Fruit fly (Drosophila melanogaster): ENCODE measurements around the gene dod.
A peak's percentile ranks its signal among the peaks of the same experiment; 100 is the strongest.

dod gene

dm6 chrX:21338153-21338552, 7.0 kb upstream of the dod start:
- TF ChIP-seq Pif1A (GFP tag; optimal IDR thresholded peaks at IDR 0.05) (no peak), Pif1B (GFP tag; optimal IDR thresholded peaks at IDR 0.05) (no peak), CG8159 (tag; optimal IDR thresholded peaks at IDR 0.05) (no peak), D1 (tag; optimal IDR thresholded peaks at IDR 0.05) (no peak), Ets98B (GFP tag; IDR thresholded peaks at IDR 0.05) (no peak), CG8301 (tag; optimal IDR thresholded peaks at IDR 0.05) (no peak), Snoo (tag; optimal IDR thresholded peaks at IDR 0.05) (no peak), CG12605 (GFP tag; IDR thresholded peaks at IDR 0.05) (no peak), CG14655 (GFP tag; optimal IDR thresholded peaks at IDR 0.05) (no peak), EcR (GFP tag; optimal IDR thresholded peaks at IDR 0.05) (no peak)

DNA sequence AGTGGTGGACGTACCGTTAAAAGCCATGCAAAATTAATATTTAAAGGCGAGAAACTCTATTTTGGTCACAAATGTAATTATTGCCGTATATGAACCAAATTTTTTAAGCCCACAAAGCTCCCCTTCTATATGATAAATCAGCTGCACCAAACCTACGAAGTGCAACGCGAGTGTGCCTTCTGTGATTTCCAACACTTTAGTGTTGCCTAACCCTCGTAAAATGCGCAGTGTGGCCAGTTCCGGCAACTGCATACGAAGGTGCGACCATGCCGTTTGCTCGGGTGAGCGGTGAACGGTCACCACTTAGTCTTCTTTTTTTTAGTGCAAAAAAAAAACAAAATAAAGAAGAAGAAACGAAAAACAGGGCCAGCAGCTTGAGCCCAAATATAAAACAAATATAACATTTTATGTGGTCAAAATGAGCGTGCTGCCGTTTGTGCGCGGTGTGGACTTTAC, 5.7 kb upstream of the dod start, which contains the start of the genes tty and fliI:
Gene tty (minus strand): TSS at position 201 of the 456 bp plus-strand sequence.
Gene fliI (plus strand): TSS at position 266 of the 456 bp plus-strand sequence.
- peak; percentile 74 for TF ChIP-seq Snoo (tag; optimal IDR thresholded peaks at IDR 0.05)
- peak; percentile 87 for TF ChIP-seq Pif1B (GFP tag; optimal IDR thresholded peaks at IDR 0.05)
- TF ChIP-seq EcR (GFP tag; optimal IDR thresholded peaks at IDR 0.05) = peak; percentile 53
- TF ChIP-seq Pif1A (GFP tag; optimal IDR thresholded peaks at IDR 0.05) = peak; percentile 91
- peak; percentile 92 for TF ChIP-seq CG13204 (GFP tag; optimal IDR thresholded peaks at IDR 0.05)
- peak; percentile 96 for TF ChIP-seq gl (tag; optimal IDR thresholded peaks at IDR 0.05)
- peak; percentile 94 for TF ChIP-seq CG12605 (GFP tag; IDR thresholded peaks at IDR 0.05)
- TF ChIP-seq CG4496 (GFP tag; IDR thresholded peaks at IDR 0.05) = peak; percentile 97
- peak; percentile 94 for TF ChIP-seq Ets98B (GFP tag; IDR thresholded peaks at IDR 0.05)
- TF ChIP-seq CG17806 (tag; optimal IDR thresholded peaks at IDR 0.05) = peak; percentile 80
- peak; percentile 97 for TF ChIP-seq fd96Ca (GFP tag; IDR thresholded peaks at IDR 0.05)
- TF ChIP-seq CG32121 (GFP tag; IDR thresholded peaks at IDR 0.05) = peak; percentile 94
- no peak for TF ChIP-seq D1 (tag; optimal IDR thresholded peaks at IDR 0.05)
- TF ChIP-seq rn (GFP tag; IDR thresholded peaks at IDR 0.05) = peak; percentile 87
- peak; percentile 83 for TF ChIP-seq CG8301 (tag; optimal IDR thresholded peaks at IDR 0.05)
- TF ChIP-seq CG9948 (tag; optimal IDR thresholded peaks at IDR 0.05) = peak; percentile 73
- TF ChIP-seq CG10348 (GFP tag; IDR thresholded peaks at IDR 0.05) = peak; percentile 81; the same call in 1 of the 2 replicates
- peak; percentile 87 for TF ChIP-seq CG15710 (tag; optimal IDR thresholded peaks at IDR 0.05)
- peak; percentile 89 for TF ChIP-seq CG14655 (GFP tag; optimal IDR thresholded peaks at IDR 0.05)
- peak; percentile 85 for TF ChIP-seq CG8159 (tag; optimal IDR thresholded peaks at IDR 0.05)
- TF ChIP-seq CG34367 (tag; optimal IDR thresholded peaks at IDR 0.05) = peak; percentile 91

DNA sequence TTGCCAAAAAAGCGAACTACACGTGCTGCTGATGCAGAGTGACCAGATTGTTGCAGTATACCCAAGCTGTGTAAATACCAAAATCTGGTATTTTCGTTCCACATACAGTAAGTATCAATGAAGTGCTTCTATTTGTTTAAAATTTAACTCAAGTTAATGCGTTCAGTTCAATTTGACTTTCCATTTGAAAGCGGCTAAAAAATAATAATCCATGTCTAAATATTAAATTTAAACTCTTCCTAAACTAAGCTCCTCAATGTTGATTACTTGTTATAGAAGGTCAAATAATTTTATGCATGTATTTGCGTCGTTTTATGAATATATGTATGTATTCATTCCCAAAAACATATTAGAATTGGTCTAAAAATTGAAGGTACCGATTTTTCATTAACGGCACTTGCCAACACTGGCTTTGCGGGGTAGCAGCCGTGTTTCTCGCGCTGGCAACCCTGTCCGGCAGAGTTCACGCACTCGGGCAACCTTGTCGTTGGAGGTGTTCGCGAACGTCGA, 4.7 kb downstream of the dod start, which contains the start of the genes peng and sol:
Gene peng (minus strand): TSS at position 44 of the 510 bp plus-strand sequence.
Gene sol (plus strand): TSS at position 481 of the 510 bp plus-strand sequence.
- peak; percentile 63 for TF ChIP-seq CG34367 (tag; optimal IDR thresholded peaks at IDR 0.05)
- TF ChIP-seq gl (tag; optimal IDR thresholded peaks at IDR 0.05) = no peak
- peak; percentile 54 for TF ChIP-seq CG17806 (tag; optimal IDR thresholded peaks at IDR 0.05)
- TF ChIP-seq Snoo (tag; optimal IDR thresholded peaks at IDR 0.05) = peak; percentile 70
- TF ChIP-seq fd96Ca (GFP tag; IDR thresholded peaks at IDR 0.05) = peak; percentile 45; the same call in 2 of the 3 replicates
- peak; percentile 57 for TF ChIP-seq CG8301 (tag; optimal IDR thresholded peaks at IDR 0.05)
- peak; percentile 62 for TF ChIP-seq CG15710 (tag; optimal IDR thresholded peaks at IDR 0.05)
- peak; percentile 68 for TF ChIP-seq CG8159 (tag; optimal IDR thresholded peaks at IDR 0.05)
- no peak; the same call in 1 of the 2 replicates for TF ChIP-seq CG32121 (GFP tag; IDR thresholded peaks at IDR 0.05)
- TF ChIP-seq Ets98B (GFP tag; IDR thresholded peaks at IDR 0.05) = peak; percentile 23; the same call in 1 of the 2 replicates
- peak; percentile 55 for TF ChIP-seq Pif1B (GFP tag; optimal IDR thresholded peaks at IDR 0.05)
- TF ChIP-seq CG10348 (GFP tag; IDR thresholded peaks at IDR 0.05) = 0 out of 2 replicates have a peak, but pooled peaks have one; percentile 13
- no peak for TF ChIP-seq CG14655 (GFP tag; optimal IDR thresholded peaks at IDR 0.05)
- no peak for TF ChIP-seq CG12605 (GFP tag; IDR thresholded peaks at IDR 0.05)
- no peak for TF ChIP-seq D1 (tag; optimal IDR thresholded peaks at IDR 0.05)
- peak; percentile 30 for TF ChIP-seq EcR (GFP tag; optimal IDR thresholded peaks at IDR 0.05)
- no peak for TF ChIP-seq CG13204 (GFP tag; optimal IDR thresholded peaks at IDR 0.05)
- peak; percentile 65; the same call in 2 of the 3 replicates for TF ChIP-seq CG4496 (GFP tag; IDR thresholded peaks at IDR 0.05)
- no peak for TF ChIP-seq rn (GFP tag; IDR thresholded peaks at IDR 0.05)
- TF ChIP-seq Pif1A (GFP tag; optimal IDR thresholded peaks at IDR 0.05) = no peak
- peak; percentile 54 for TF ChIP-seq CG9948 (tag; optimal IDR thresholded peaks at IDR 0.05)

- TF ChIP-seq Snoo (tag; optimal IDR thresholded peaks at IDR 0.05) (no peak), CG12605 (GFP tag; IDR thresholded peaks at IDR 0.05) (no peak), CG15710 (tag; optimal IDR thresholded peaks at IDR 0.05) (no peak), CG4496 (GFP tag; IDR thresholded peaks at IDR 0.05) (no peak), rn (GFP tag; IDR thresholded peaks at IDR 0.05) (no peak), EcR (GFP tag; optimal IDR thresholded peaks at IDR 0.05) (no peak), gl (tag; optimal IDR thresholded peaks at IDR 0.05) (no peak), CG13204 (GFP tag; optimal IDR thresholded peaks at IDR 0.05) (no peak), CG8159 (tag; optimal IDR thresholded peaks at IDR 0.05) (no peak), CG10348 (GFP tag; IDR thresholded peaks at IDR 0.05) (no peak), Pif1A (GFP tag; optimal IDR thresholded peaks at IDR 0.05) (no peak), CG8301 (tag; optimal IDR thresholded peaks at IDR 0.05) (no peak), CG17806 (tag; optimal IDR thresholded peaks at IDR 0.05) (no peak), CG34367 (tag; optimal IDR thresholded peaks at IDR 0.05) (no peak), Ets98B (GFP tag; IDR thresholded peaks at IDR 0.05) (no peak), D1 (tag; optimal IDR thresholded peaks at IDR 0.05) (no peak), CG14655 (GFP tag; optimal IDR thresholded peaks at IDR 0.05) (no peak), CG9948 (tag; optimal IDR thresholded peaks at IDR 0.05) (no peak), Pif1B (GFP tag; optimal IDR thresholded peaks at IDR 0.05) (no peak), fd96Ca (GFP tag; IDR thresholded peaks at IDR 0.05) (no peak)
Observed at dm6 chrX:21351210-21351824, 6.2 kb downstream of the dod start.

DNA sequence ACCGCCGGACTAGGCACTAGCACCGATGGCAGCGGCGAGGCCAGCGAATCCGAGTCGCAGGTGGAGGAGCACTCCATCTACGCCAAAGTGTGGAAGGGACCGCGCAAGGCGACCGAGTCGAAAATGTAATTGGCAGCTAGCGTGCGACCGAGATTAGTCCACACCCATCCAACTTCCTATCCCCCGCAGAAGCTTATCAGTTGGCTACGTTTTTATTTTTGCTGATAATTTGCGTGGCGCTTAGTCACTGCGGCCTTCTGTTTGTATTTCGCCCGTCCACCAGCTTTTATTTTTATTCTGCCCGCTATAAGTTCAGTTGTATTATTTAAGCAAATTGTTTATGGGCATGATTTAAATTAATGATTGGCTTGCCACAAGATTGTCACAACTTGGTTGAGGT, 8.4 kb downstream of the dod start:
- TF ChIP-seq CG10348 (GFP tag; IDR thresholded peaks at IDR 0.05) (no peak), CG12605 (GFP tag; IDR thresholded peaks at IDR 0.05) (no peak), CG32121 (GFP tag; IDR thresholded peaks at IDR 0.05) (no peak), D1 (tag; optimal IDR thresholded peaks at IDR 0.05) (no peak), Ets98B (GFP tag; IDR thresholded peaks at IDR 0.05) (no peak), CG14655 (GFP tag; optimal IDR thresholded peaks at IDR 0.05) (no peak)

Data from whole organism, pupa.